Worm (Caenorhabditis elegans): ENCODE data around the gene ymel-1.

- TF ChIP-seq ama-1 (optimal IDR thresholded peaks at IDR 0.05) (no peak), nhr-76 (tag; optimal IDR thresholded peaks at IDR 0.05) (no peak), snpc-4 (tag; optimal IDR thresholded peaks at IDR 0.05) (no peak), daf-16 (GFP tag; optimal IDR thresholded peaks at IDR 0.05) (no peak), daf-16 (tag; optimal IDR thresholded peaks at IDR 0.05) (no peak), lin-13 (GFP tag; optimal IDR thresholded peaks at IDR 0.05) (no peak), lsy-2 (tag; optimal IDR thresholded peaks at IDR 0.05) (no peak), ceh-62 (tag; optimal IDR thresholded peaks at IDR 0.05) (no peak), ZK546.5 (tag; optimal IDR thresholded peaks at IDR 0.05) (no peak), unc-62 (GFP tag; optimal IDR thresholded peaks at IDR 0.05 in 1 of 2) (peak in 1 of 2 experiments; percentile 91), unc-62 (tag; optimal IDR thresholded peaks at IDR 0.05) (no peak), aly-2 (tag; optimal IDR thresholded peaks at IDR 0.05) (no peak)
Observed at ce11 chrIII:10396891-10397502, 18.9 kb upstream of the ymel-1 start.

All from whole organism, L4 larva.